Fruit fly (Drosophila melanogaster): ENCODE data around the gene AstA-R2.

- TF ChIP-seq CTCF (optimal IDR thresholded peaks at IDR 0.05) (no peak), CG8478 (optimal IDR thresholded peaks at IDR 0.05) (no peak)
Observed at dm6 chr3R:28744682-28745081, at the start of gene AstA-R2.
